Fruit fly (Drosophila melanogaster): ENCODE data around the gene CG2202.
A peak's percentile ranks its signal among the peaks of the same experiment; 100 is the strongest.

Gene CG2202

DNA sequence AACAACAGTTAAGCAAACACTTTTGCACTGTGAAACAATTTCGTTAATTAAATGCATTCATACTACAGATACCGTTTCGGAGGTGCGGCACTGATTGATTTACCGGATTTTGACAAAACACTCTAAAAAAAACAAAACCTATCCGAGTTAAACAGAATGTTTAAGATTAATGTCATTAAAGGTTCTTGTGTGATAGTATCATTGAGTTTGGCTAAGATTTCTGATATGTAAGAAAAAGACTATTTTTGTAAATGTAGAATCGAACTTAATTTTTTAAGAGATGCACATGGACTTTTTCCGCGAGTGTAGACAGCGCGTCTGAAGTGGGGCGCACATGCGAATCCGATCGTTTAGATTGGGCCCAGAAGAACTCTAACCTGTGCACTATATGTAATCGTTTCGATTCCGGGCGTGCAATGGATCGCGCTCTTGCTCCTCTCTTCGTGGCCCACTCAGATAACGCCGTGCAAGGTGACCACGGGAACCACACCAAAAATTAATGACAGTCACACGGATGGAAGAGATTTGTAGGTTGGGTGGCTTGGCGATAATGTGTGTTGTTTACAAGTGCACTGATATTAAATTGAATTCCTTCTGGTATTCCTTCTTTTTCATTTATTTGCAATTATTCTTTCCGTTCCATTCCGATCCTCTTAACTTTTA is 41.5 kb downstream of the CG2202 start:
- TF ChIP-seq fu2 (GFP tag; optimal IDR thresholded peaks at IDR 0.05), result no peak
- no peak for TF ChIP-seq Fer2 (tag; optimal IDR thresholded peaks at IDR 0.05)
- no peak for TF ChIP-seq CG31224 (GFP tag; IDR thresholded peaks at IDR 0.05)
- no peak for TF ChIP-seq NK7.1 (GFP tag; optimal IDR thresholded peaks at IDR 0.05)
- no peak for TF ChIP-seq nerfin-1 (tag; optimal IDR thresholded peaks at IDR 0.05)
- TF ChIP-seq mirr (GFP tag; optimal IDR thresholded peaks at IDR 0.05), result no peak
- no peak for TF ChIP-seq crp (GFP tag; optimal IDR thresholded peaks at IDR 0.05)
- no peak for TF ChIP-seq CTCF (GFP tag; optimal IDR thresholded peaks at IDR 0.05)
- no peak for TF ChIP-seq chn (GFP tag; optimal IDR thresholded peaks at IDR 0.05)
- TF ChIP-seq gsb (GFP tag; IDR thresholded peaks at IDR 0.05), result no peak
- TF ChIP-seq HmgD (GFP tag; optimal IDR thresholded peaks at IDR 0.05), result no peak
- no peak for TF ChIP-seq CG6765 (GFP tag; optimal IDR thresholded peaks at IDR 0.05)
- no peak for TF ChIP-seq CG12942 (GFP tag; optimal IDR thresholded peaks at IDR 0.05)
- no peak for TF ChIP-seq CG7357 (GFP tag; IDR thresholded peaks at IDR 0.05)

DNA sequence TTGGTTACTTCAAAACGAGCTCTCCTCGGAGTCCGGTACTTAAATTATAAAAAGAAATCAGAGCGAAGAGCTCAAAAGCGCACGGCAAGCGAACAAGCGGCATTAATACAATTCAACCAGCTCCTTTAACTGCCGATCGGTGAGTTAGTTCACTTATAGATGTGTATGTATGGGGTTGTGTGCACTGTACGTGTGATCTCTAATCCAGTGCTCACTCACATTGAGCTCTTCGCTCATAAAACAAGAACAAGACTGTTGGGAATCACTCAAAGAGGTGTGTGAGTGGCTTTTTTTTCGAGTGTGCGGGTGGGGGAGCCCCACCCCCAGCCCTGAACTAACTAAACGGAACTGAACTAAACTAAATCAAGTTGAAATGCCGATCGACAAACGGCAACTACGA is 42.6 kb downstream of the CG2202 start, which contains the start of gene Ork1:
TSS of gene Ork1 (minus strand) at position 101 of the 400 bp plus-strand sequence.
- TF ChIP-seq NC2α (GFP tag; optimal IDR thresholded peaks at IDR 0.05), result no peak
- TF ChIP-seq Fer2 (tag; optimal IDR thresholded peaks at IDR 0.05), result no peak
- peak; percentile 88 for TF ChIP-seq z (GFP tag; IDR thresholded peaks at IDR 0.05)
- TF ChIP-seq kah (GFP tag; optimal IDR thresholded peaks at IDR 0.05), result no peak
- no peak for TF ChIP-seq lmd (GFP tag; IDR thresholded peaks at IDR 0.05)
- no peak for TF ChIP-seq peb (GFP tag; IDR thresholded peaks at IDR 0.05)
- no peak for TF ChIP-seq mld (GFP tag; IDR thresholded peaks at IDR 0.05; ENCODE audit: partially characterized antibody)
- TF ChIP-seq CG15601 (tag; optimal IDR thresholded peaks at IDR 0.05), result no peak

dm6 chrX:10893208-10893607 is 44.7 kb downstream of the CG2202 start:
- TF ChIP-seq tin (GFP tag; optimal IDR thresholded peaks at IDR 0.05), result no peak
- TF ChIP-seq CG7271 (tag; optimal IDR thresholded peaks at IDR 0.05), result no peak
- no peak for TF ChIP-seq Ravus (GFP tag; IDR thresholded peaks at IDR 0.05)
- no peak for TF ChIP-seq CG7372 (GFP tag; IDR thresholded peaks at IDR 0.05)
- TF ChIP-seq CG13296 (GFP tag; optimal IDR thresholded peaks at IDR 0.05), result no peak
- TF ChIP-seq Xrp1 (GFP tag; IDR thresholded peaks at IDR 0.05), result 0 out of 2 replicates have a peak, but pooled peaks have one; percentile 20
- no peak for TF ChIP-seq Gsc (GFP tag; IDR thresholded peaks at IDR 0.05)
- 0 out of 2 replicates have a peak, but pooled peaks have one; percentile 9 for TF ChIP-seq ara (GFP tag; IDR thresholded peaks at IDR 0.05)
- TF ChIP-seq CG43689 (GFP tag; IDR thresholded peaks at IDR 0.05), result no peak
- peak; percentile 47 for TF ChIP-seq sens (GFP tag)
- TF ChIP-seq CG6254 (GFP tag; optimal IDR thresholded peaks at IDR 0.05), result no peak
- TF ChIP-seq CG18599 (GFP tag; optimal IDR thresholded peaks at IDR 0.05), result no peak
- TF ChIP-seq sd (tag; optimal IDR thresholded peaks at IDR 0.05), result no peak
- no peak for TF ChIP-seq Hey (tag; optimal IDR thresholded peaks at IDR 0.05)
- no peak for TF ChIP-seq pho (GFP tag; optimal IDR thresholded peaks at IDR 0.05)
- TF ChIP-seq Med (GFP tag), result peak; percentile 28
- no peak for TF ChIP-seq HHEX (GFP tag; optimal IDR thresholded peaks at IDR 0.05)
- TF ChIP-seq CG6689 (GFP tag; IDR thresholded peaks at IDR 0.05), result 0 out of 2 replicates have a peak, but pooled peaks have one; percentile 14
- TF ChIP-seq prd (optimal IDR thresholded peaks at IDR 0.05), result no peak
- 0 out of 3 replicates have a peak, but pooled peaks have one; percentile 17 for TF ChIP-seq prd (GFP tag; IDR thresholded peaks at IDR 0.05)
- no peak for TF ChIP-seq Doc2 (GFP tag; IDR thresholded peaks at IDR 0.05)
- no peak for TF ChIP-seq CG1792 (GFP tag; optimal IDR thresholded peaks at IDR 0.05)
- TF ChIP-seq Hmx (GFP tag; optimal IDR thresholded peaks at IDR 0.05), result no peak
- no peak for TF ChIP-seq CG9215 (GFP tag; IDR thresholded peaks at IDR 0.05)
- no peak for TF ChIP-seq CG11085 (GFP tag; IDR thresholded peaks at IDR 0.05)
- no peak for TF ChIP-seq Opbp (GFP tag; IDR thresholded peaks at IDR 0.05; ENCODE audit: partially characterized antibody)
- TF ChIP-seq Dip3 (GFP tag; optimal IDR thresholded peaks at IDR 0.05), result no peak
- TF ChIP-seq gem (tag; optimal IDR thresholded peaks at IDR 0.05), result peak; percentile 7
